Fruit fly (Drosophila melanogaster) whole organism, embryonic: ENCODE results near the gene CG8117.

Experiments used
- Bgb ChIP-seq: fragments of 200-800 bp; sonication (Bioruptor generic); IDR thresholded peaks from 2 replicates; pipeline ENCODE4 v1.3.6; 2022; ENCODE audit warnings: missing biosample characterization, missing genetic modification characterization; ENCODE audit not compliant: partially characterized antibody
- C15 ChIP-seq: fragments of 200-800 bp; sonication (Bioruptor generic); IDR thresholded peaks from 3 replicates; pipeline ENCODE4 v1.3.6; 2022; ENCODE audit warnings: missing biosample characterization, missing genetic modification characterization
- CG11695 ChIP-seq: fragments of 200-800 bp; sonication (Bioruptor generic); IDR thresholded peaks from 3 replicates; pipeline ENCODE4 v1.3.6; 2022; ENCODE audit warnings: missing biosample characterization, missing genetic modification characterization
- CG13296 ChIP-seq: fragments of 200-800 bp; sonication (Bioruptor generic); optimal IDR thresholded peaks from 3 replicates; lab custom pipeline; 2018; ENCODE audit warnings: missing biosample characterization, mild to moderate bottlenecking, missing genetic modification characterization
- CG13775 ChIP-seq: fragments of 200-800 bp; sonication (Bioruptor generic); optimal IDR thresholded peaks from 3 replicates; lab custom pipeline; 2017; ENCODE audit warnings: missing biosample characterization, mild to moderate bottlenecking, missing genetic modification characterization
- CG16813 ChIP-seq: fragments of 200-800 bp; sonication (Bioruptor generic); IDR thresholded peaks from 3 replicates; pipeline ENCODE4 v1.3.6; 2022; ENCODE audit warnings: missing biosample characterization, missing genetic modification characterization; ENCODE audit not compliant: partially characterized antibody
- CG17328 ChIP-seq: fragments of 200-800 bp; sonication (Bioruptor generic); IDR thresholded peaks from 2 replicates; pipeline ENCODE4 v1.3.6; 2022; ENCODE audit warnings: missing biosample characterization, missing genetic modification characterization
- CG17912 ChIP-seq: fragments of 200-800 bp; sonication (Bioruptor generic); optimal IDR thresholded peaks from 2 replicates; lab custom pipeline; 2018; ENCODE audit warnings: missing biosample characterization, mild to moderate bottlenecking, missing genetic modification characterization
- CG18599 ChIP-seq: fragments of 200-800 bp; sonication (Bioruptor generic); optimal IDR thresholded peaks from 3 replicates; lab custom pipeline; 2017; ENCODE audit warnings: missing biosample characterization, missing genetic modification characterization, mild to moderate bottlenecking, moderate library complexity, missing genetic modification reagents
- CG18619 ChIP-seq: fragments of 200-800 bp; sonication (Bioruptor generic); optimal IDR thresholded peaks from 3 replicates; lab custom pipeline; 2017; ENCODE audit warnings: missing biosample characterization, mild to moderate bottlenecking, missing genetic modification characterization
- CG2116 ChIP-seq: fragments of 200-800 bp; sonication (Bioruptor generic); optimal IDR thresholded peaks from 3 replicates; lab custom pipeline; 2018; ENCODE audit warnings: missing biosample characterization, mild to moderate bottlenecking, missing genetic modification characterization
- CG2678 ChIP-seq: fragments of 200-800 bp; sonication (Bioruptor generic); optimal IDR thresholded peaks from 3 replicates; lab custom pipeline; 2019; ENCODE audit warnings: missing biosample characterization, mild to moderate bottlenecking, missing genetic modification characterization, moderate library complexity
- CG31388 ChIP-seq: fragments of 200-800 bp; sonication (Bioruptor generic); optimal IDR thresholded peaks from 2 replicates; lab custom pipeline; 2016; ENCODE audit warnings: missing biosample characterization, missing genetic modification characterization
- CG32767 ChIP-seq: fragments of 200-800 bp; sonication (Bioruptor generic); IDR thresholded peaks from 2 replicates; pipeline ENCODE4 v1.3.6; 2022; ENCODE audit warnings: missing biosample characterization, missing genetic modification characterization
- CG34376 ChIP-seq: fragments of 200-800 bp; sonication (Bioruptor generic); optimal IDR thresholded peaks from 2 replicates; lab custom pipeline; 2018; ENCODE audit warnings: missing biosample characterization, mild to moderate bottlenecking, missing genetic modification characterization
- CG43689 ChIP-seq: fragments of 200-800 bp; sonication (Bioruptor generic); IDR thresholded peaks from 2 replicates; pipeline ENCODE4 v1.3.6; 2022; ENCODE audit warnings: missing biosample characterization, missing genetic modification characterization
- CG4820 ChIP-seq: fragments of 200-800 bp; sonication (Bioruptor generic); optimal IDR thresholded peaks from 3 replicates; lab custom pipeline; 2016; ENCODE audit warnings: missing biosample characterization, missing genetic modification characterization
- CG6683 ChIP-seq: fragments of 200-800 bp; sonication (Bioruptor generic); optimal IDR thresholded peaks from 2 replicates; lab custom pipeline; 2017; ENCODE audit warnings: missing biosample characterization, mild to moderate bottlenecking, missing genetic modification characterization, missing genetic modification reagents
- CG8281 ChIP-seq: fragments of 200-800 bp; sonication (Bioruptor generic); optimal IDR thresholded peaks from 2 replicates; lab custom pipeline; 2018; ENCODE audit warnings: missing biosample characterization, mild to moderate bottlenecking, missing genetic modification characterization, moderate library complexity
- Camta ChIP-seq: fragments of 200-800 bp; sonication (Bioruptor generic); optimal IDR thresholded peaks from 2 replicates; lab custom pipeline; 2016; ENCODE audit warnings: missing biosample characterization, missing genetic modification characterization
- D19A ChIP-seq: fragments of 200-800 bp; optimal IDR thresholded peaks from 3 replicates; lab custom pipeline; 2019; ENCODE audit warnings: missing biosample characterization, mild to moderate bottlenecking, missing genetic modification characterization, moderate library complexity
- Dbx ChIP-seq: fragments of 200-800 bp; sonication (Bioruptor generic); IDR thresholded peaks from 3 replicates; pipeline ENCODE4 v1.3.6; 2022; ENCODE audit warnings: missing biosample characterization, missing genetic modification characterization
- Dp ChIP-seq: fragments of 200-800 bp; sonication (Bioruptor generic); optimal IDR thresholded peaks from 2 replicates; lab custom pipeline; 2018; ENCODE audit warnings: missing biosample characterization, mild to moderate bottlenecking, missing genetic modification characterization, moderate library complexity
- Fer1 ChIP-seq: fragments of 200-800 bp; sonication (Bioruptor generic); optimal IDR thresholded peaks from 2 replicates; lab custom pipeline; 2017; ENCODE audit warnings: missing biosample characterization, mild to moderate bottlenecking, missing genetic modification characterization
- GATAe ChIP-seq: fragments of 200-800 bp; sonication (Bioruptor generic); conservative IDR thresholded peaks from 2 replicates; pipeline ENCODE4 v1.3.6; 2022; ENCODE audit warnings: missing biosample characterization, missing genetic modification characterization
- Hsf ChIP-seq: fragments of 200-800 bp; sonication (Bioruptor generic); optimal IDR thresholded peaks from 3 replicates; lab custom pipeline; 2016; ENCODE audit warnings: missing biosample characterization, missing genetic modification characterization
- Neu2 ChIP-seq: fragments of 200-800 bp; sonication (Bioruptor generic); optimal IDR thresholded peaks from 3 replicates; lab custom pipeline; 2016; ENCODE audit warnings: missing biosample characterization, missing genetic modification characterization, borderline replicate concordance
- Opbp ChIP-seq: fragments of 200-800 bp; sonication (Bioruptor generic); IDR thresholded peaks from 3 replicates; pipeline ENCODE4 v1.3.6; 2022; ENCODE audit warnings: missing biosample characterization, missing genetic modification characterization; ENCODE audit not compliant: partially characterized antibody
- Rfx ChIP-seq: fragments of 200-800 bp; sonication (Bioruptor generic); IDR thresholded peaks from 2 replicates; pipeline ENCODE4 v1.3.6; 2022; ENCODE audit warnings: missing biosample characterization, missing genetic modification characterization
- Rx ChIP-seq: fragments of 200-800 bp; sonication (Bioruptor generic); IDR thresholded peaks from 2 replicates; pipeline ENCODE4 v1.3.6; 2022; ENCODE audit warnings: missing biosample characterization, missing genetic modification characterization
- Sry-β ChIP-seq: fragments of 200-800 bp; sonication (Bioruptor generic); optimal IDR thresholded peaks from 2 replicates; lab custom pipeline; 2018; ENCODE audit warnings: missing biosample characterization, mild to moderate bottlenecking, missing genetic modification characterization, moderate library complexity
- br ChIP-seq: fragments of >200 bp; optimal IDR thresholded peaks from 2 replicates; lab custom pipeline; 2017
- cas ChIP-seq: fragments of 200-800 bp; sonication (Bioruptor generic); IDR thresholded peaks from 2 replicates; pipeline ENCODE4 v1.3.6; 2022; ENCODE audit warnings: missing biosample characterization, missing genetic modification characterization
- danr ChIP-seq: fragments of 200-800 bp; sonication (Bioruptor generic); IDR thresholded peaks from 2 replicates; pipeline ENCODE4 v1.3.6; 2022; ENCODE audit warnings: missing biosample characterization, missing genetic modification characterization
- disco-r ChIP-seq: fragments of 200-800 bp; sonication (Bioruptor generic); optimal IDR thresholded peaks from 2 replicates; lab custom pipeline; 2016; ENCODE audit warnings: missing biosample characterization, missing genetic modification characterization
- eve ChIP-seq, 2 experiments: fragments of >200 bp; optimal IDR thresholded peaks; 2 replicates each; lab custom pipeline; 2017; ENCODE audit warnings: missing biosample characterization in 2 of 2, missing genetic modification characterization in 2 of 2
- gfzf ChIP-seq: fragments of 200-800 bp; sonication (Bioruptor generic); optimal IDR thresholded peaks from 2 replicates; lab custom pipeline; 2016; ENCODE audit warnings: missing biosample characterization, mild to moderate bottlenecking, missing genetic modification characterization, moderate library complexity
- insv ChIP-seq, 2 experiments: fragments of 200-800 bp; sonication (Bioruptor generic); optimal IDR thresholded peaks; 3 replicates each; lab custom pipeline; 2016 to 2018; ENCODE audit warnings: missing biosample characterization in 2 of 2, missing genetic modification characterization in 2 of 2
- inv ChIP-seq: fragments of 200-800 bp; sonication (Bioruptor generic); IDR thresholded peaks from 2 replicates; pipeline ENCODE4 v1.3.6; 2022; ENCODE audit warnings: missing biosample characterization, missing genetic modification characterization; ENCODE audit not compliant: partially characterized antibody
- jing ChIP-seq: fragments of 200-800 bp; sonication (Bioruptor generic); optimal IDR thresholded peaks from 2 replicates; lab custom pipeline; 2018; ENCODE audit warnings: missing biosample characterization, mild to moderate bottlenecking, missing genetic modification characterization
- knrl ChIP-seq: fragments of 200-800 bp; sonication (Bioruptor generic); IDR thresholded peaks from 3 replicates; pipeline ENCODE4 v1.3.6; 2022; ENCODE audit warnings: missing biosample characterization, missing genetic modification characterization; ENCODE audit not compliant: partially characterized antibody
- maf-S ChIP-seq: fragments of 200-800 bp; sonication (Bioruptor generic); optimal IDR thresholded peaks from 2 replicates; lab custom pipeline; 2016; ENCODE audit warnings: missing biosample characterization, missing genetic modification characterization
- nmo ChIP-seq: fragments of 200-800 bp; sonication (Bioruptor generic); optimal IDR thresholded peaks from 2 replicates; lab custom pipeline; 2018; ENCODE audit warnings: missing biosample characterization, mild to moderate bottlenecking, missing genetic modification characterization, moderate library complexity
- odd ChIP-seq: fragments of 200-800 bp; sonication (Bioruptor generic); optimal IDR thresholded peaks from 2 replicates; lab custom pipeline; 2017; ENCODE audit warnings: missing biosample characterization, mild to moderate bottlenecking, missing genetic modification characterization
- row ChIP-seq: fragments of 200-800 bp; sonication (Bioruptor generic); IDR thresholded peaks from 3 replicates; pipeline ENCODE4 v1.3.6; 2022; ENCODE audit warnings: missing biosample characterization, missing genetic modification characterization
- tgo ChIP-seq: fragments of 200-800 bp; sonication (Bioruptor generic); IDR thresholded peaks from 3 replicates; pipeline ENCODE4 v1.3.6; 2022; ENCODE audit warnings: missing biosample characterization, missing genetic modification characterization
- tna ChIP-seq: fragments of 200-800 bp; sonication (Bioruptor generic); IDR thresholded peaks from 2 replicates; pipeline ENCODE4 v1.3.6; 2022; ENCODE audit warnings: missing biosample characterization, missing genetic modification characterization; ENCODE audit not compliant: partially characterized antibody
- unc-4 ChIP-seq: fragments of 200-800 bp; sonication (Bioruptor generic); IDR thresholded peaks from 2 replicates; pipeline ENCODE4 v1.3.6; 2022; ENCODE audit warnings: missing biosample characterization, missing genetic modification characterization; ENCODE audit not compliant: partially characterized antibody
- wor ChIP-seq: fragments of 200-800 bp; sonication (Bioruptor generic); IDR thresholded peaks from 2 replicates; pipeline ENCODE4 v1.3.6; 2022; ENCODE audit warnings: missing biosample characterization, missing genetic modification characterization

CG8117 gene

dm6 chrX:15618953-15619630 is 24.9 kb upstream of the CG8117 start (continued):
- TF ChIP-seq gfzf (GFP tag; lab: Kevin White, UChicago) (no peak), Hsf (GFP tag; lab: Kevin White, UChicago) (peak; percentile 62), Neu2 (GFP tag; lab: Kevin White, UChicago) (no peak), jing (GFP tag; lab: Kevin White, UChicago) (peak; percentile 79), CG32767 (GFP tag; lab: Robert Waterston, UW) (peak; percentile 40; the same call in 1 of the 2 replicates), CG17328 (GFP tag; lab: Robert Waterston, UW) (peak; percentile 69), Fer1 (GFP tag; lab: Kevin White, UChicago) (peak; percentile 78), insv (GFP tag; optimal IDR thresholded peaks at IDR 0.05; lab: Kevin White, UChicago) (no peak), CG31388 (GFP tag; lab: Kevin White, UChicago) (peak; percentile 62), wor (GFP tag; lab: Robert Waterston, UW) (peak; percentile 51), tgo (peak; percentile 77), Opbp (GFP tag; lab: Robert Waterston, UW) (no peak), br (no peak), Rx (GFP tag; lab: Robert Waterston, UW) (peak; percentile 76), CG16813 (GFP tag; lab: Robert Waterston, UW) (no peak), inv (no peak), CG17912 (peak; percentile 5), CG11695 (GFP tag; lab: Robert Waterston, UW) (peak; percentile 63; the same call in 1 of the 3 replicates), maf-S (GFP tag; lab: Kevin White, UChicago) (peak; percentile 73), Camta (GFP tag; lab: Kevin White, UChicago) (peak; percentile 68), CG34376 (no peak), Dbx (peak; percentile 76), CG43689 (GFP tag; lab: Robert Waterston, UW) (peak; percentile 57), CG2678 (tag; lab: Kevin White, UChicago) (peak; percentile 81), knrl (GFP tag; lab: Robert Waterston, UW) (no peak), CG4820 (GFP tag; lab: Kevin White, UChicago) (peak; percentile 84), unc-4 (GFP tag; lab: Robert Waterston, UW) (no peak), tna (GFP tag; lab: Robert Waterston, UW) (no peak), CG6683 (peak; percentile 12), cas (GFP tag; lab: Robert Waterston, UW) (no peak), danr (GFP tag; lab: Robert Waterston, UW) (peak; percentile 61), Rfx (GFP tag; lab: Robert Waterston, UW) (peak; percentile 84), CG8281 (tag; lab: Kevin White, UChicago) (peak; percentile 95), Bgb (GFP tag; lab: Robert Waterston, UW) (no peak), CG18599 (GFP tag; lab: Kevin White, UChicago) (peak; percentile 80), CG13296 (peak; percentile 58), C15 (GFP tag; lab: Robert Waterston, UW) (no peak), CG2116 (GFP tag; lab: Kevin White, UChicago) (peak; percentile 15), odd (GFP tag; lab: Kevin White, UChicago) (peak; percentile 56), D19A (tag; lab: Kevin White, UChicago) (peak; percentile 71), row (GFP tag; lab: Robert Waterston, UW) (peak; percentile 86), disco-r (GFP tag; lab: Kevin White, UChicago) (peak; percentile 25), CG18619 (GFP tag; lab: Kevin White, UChicago) (peak; percentile 73), nmo (GFP tag; lab: Kevin White, UChicago) (peak; percentile 88), CG13775 (GFP tag; lab: Kevin White, UChicago) (peak; percentile 70), eve (GFP tag; optimal IDR thresholded peaks at IDR 0.05; lab: Kevin White, UChicago) (peak in 1 of 2 experiments; percentile 57), GATAe (peak; percentile 58; the same call in 1 of the 2 replicates), Sry-β (GFP tag; lab: Kevin White, UChicago) (peak; percentile 46), Dp (no peak)
